Fruit fly (Drosophila melanogaster): ENCODE measurements around the gene CG46310.

CG46310 gene

DNA sequence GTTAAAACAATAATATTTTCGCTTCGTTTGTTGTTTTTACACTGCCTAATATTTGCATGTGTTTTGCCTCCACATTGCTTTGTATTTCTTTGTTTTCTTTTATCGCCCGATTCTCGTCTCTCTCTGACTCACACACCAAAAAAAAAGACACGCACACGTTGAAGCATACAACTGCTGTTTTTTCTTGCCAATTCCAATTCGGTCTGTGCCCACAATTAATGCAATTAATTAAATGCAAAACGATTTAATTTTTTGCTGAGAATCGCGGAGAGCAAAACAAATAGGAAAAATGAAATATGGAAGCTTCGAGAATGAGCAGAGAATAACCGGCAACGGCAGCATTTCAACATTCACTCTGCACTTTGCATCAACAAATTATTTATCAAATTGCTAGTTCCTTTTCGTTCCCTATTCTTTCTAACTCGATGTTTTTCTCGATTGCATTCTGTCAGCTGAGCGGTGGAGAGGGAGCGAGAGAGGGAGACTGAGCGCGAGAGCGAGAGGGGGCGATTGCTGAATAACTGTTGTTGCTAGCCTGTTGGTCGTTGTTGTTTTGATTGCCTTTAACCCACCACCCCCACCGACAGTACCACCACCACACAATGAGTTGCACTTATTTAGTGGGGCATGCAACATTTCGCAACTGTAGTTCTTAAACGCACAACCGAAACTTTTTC lies 47.5 kb downstream of the CG46310 start:
- TF ChIP-seq CG8478 (optimal IDR thresholded peaks at IDR 0.05) (no peak), CTCF (optimal IDR thresholded peaks at IDR 0.05) (no peak)

DNA sequence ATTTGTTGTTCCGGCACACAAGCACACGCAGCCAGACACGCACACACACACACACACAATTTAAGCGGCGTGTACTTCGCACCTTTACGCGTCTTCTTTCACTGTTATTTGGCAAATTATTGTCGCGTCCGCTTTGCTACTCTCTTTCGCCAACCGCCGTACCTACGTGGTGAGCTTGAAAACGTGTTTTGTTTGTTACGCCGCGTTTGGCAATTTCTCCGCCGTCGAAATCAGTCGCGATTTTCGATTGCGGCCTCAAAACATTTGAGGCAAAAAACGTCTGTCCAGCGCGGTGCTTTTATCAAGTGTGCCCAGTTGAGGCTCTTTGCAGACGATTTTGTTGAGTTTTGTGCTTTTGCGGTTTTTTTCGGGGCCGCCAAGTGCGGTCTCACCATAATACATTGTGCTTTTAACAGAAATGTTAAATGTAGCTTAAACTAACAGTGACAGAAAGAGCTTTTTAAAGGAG lies 48.0 kb downstream of the CG46310 start:
- TF ChIP-seq CTCF (optimal IDR thresholded peaks at IDR 0.05), result no peak
- TF ChIP-seq CG8478 (optimal IDR thresholded peaks at IDR 0.05), result no peak

DNA sequence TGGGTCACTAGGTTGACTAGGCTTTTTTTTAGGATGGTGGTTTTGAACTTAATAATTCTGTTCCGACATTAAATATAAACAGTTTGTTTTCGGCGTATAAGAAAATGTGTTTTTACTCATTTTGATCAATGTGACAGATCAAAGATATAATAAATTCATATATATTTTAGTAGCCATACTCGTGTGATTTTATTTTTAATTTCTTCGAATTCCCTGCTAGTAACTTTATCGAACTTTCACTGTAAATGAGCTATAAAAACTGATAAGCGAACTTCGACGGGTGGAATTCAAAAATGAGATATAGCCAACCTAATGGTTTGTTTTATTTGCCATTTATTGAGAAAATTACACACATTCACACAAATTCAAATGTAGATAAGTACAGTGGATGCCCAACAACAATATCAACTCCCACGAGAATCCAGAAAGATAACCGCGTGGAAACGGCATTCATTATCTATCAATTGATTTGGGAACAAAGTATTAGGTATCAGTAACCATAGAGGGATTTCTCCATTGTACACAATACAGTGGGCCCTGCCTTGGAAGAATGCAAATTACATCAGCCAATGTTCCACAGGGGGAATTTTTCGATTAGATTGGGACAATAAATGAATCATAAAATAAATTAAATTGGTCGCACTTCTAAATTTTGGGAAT lies 49.6 kb downstream of the CG46310 start:
- no peak for TF ChIP-seq CG8478 (optimal IDR thresholded peaks at IDR 0.05)

DNA sequence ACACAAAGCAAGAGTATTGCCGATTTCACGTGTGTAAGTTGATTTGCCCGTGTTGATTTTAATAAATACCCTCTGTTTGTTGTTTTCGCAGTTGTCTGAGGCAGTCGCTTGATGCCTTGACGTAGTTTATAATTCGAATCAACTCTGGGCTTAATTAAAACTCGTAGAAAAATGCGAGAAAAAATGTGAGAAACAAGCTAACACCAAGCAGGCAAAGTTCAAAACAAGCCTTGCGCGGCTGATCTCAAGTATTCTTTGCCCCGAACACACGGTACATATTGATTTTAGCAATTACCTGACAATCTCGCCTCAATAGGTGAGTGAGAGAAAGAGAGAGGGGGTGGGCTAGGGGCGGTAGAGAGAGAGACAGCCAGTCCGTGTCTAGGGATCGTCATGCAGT lies 51.6 kb downstream of the CG46310 start:
- TF ChIP-seq CTCF (optimal IDR thresholded peaks at IDR 0.05) (no peak), CG8478 (optimal IDR thresholded peaks at IDR 0.05) (no peak)

DNA sequence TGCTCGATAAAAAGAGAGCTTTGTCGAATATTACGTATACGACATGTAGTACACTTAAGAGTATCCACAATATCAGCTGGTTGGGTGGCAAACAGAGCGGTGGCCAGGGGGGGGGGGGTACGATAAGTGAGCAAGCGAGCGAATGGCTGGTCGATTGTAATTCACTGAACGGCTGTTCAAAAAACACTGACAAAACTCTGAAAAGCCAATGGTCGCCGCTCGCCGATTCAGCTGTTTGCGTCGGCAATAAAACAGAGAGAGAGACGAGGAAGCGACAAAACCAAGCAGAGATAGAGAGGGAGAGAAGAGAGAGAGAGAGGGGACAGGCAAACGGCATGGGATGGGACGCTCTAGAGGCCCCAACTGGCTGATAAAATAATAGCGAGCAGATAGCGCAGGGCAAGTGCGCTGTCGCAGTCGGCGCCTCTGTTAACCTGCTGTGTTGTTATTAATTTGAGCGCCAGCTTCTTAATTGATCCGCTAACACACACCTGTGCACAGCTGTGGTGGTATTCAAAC lies 52.9 kb downstream of the CG46310 start, which contains the start of gene cnc:
Gene cnc (minus strand): TSS at position 191 of the 519 bp plus-strand sequence.
- no peak for TF ChIP-seq CG8478 (optimal IDR thresholded peaks at IDR 0.05)
- TF ChIP-seq CTCF (optimal IDR thresholded peaks at IDR 0.05), result no peak

DNA sequence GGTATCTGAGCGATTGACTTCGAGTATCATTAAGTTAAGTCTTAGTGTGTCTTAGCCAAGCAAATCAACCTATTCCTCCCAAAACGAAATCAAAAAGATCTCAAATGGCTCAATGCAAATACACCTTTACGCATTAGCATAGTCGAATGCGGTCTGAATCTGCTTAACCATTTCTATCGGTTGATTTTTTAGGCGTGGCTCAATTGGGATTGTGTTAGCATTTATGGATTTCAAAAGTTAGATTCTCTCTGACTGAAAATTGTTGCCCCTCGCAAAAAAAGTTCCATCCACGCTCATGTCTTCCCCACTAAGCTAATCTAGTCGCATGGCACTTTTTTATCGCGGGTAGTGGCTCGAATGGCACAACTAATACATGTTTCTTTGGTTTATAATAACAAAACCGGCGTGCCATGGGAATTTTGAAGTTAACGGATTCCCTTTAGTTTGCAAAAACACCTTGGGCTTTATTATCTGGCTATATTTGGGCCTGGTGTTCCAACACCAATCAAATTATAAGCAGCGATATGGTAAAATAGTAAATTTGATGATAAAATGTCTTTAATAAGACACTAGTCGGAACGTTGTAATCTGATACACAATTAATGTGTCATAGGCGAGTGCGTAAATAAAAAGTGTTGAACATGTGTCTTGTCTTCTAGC lies 55.1 kb downstream of the CG46310 start:
- no peak for TF ChIP-seq CTCF (optimal IDR thresholded peaks at IDR 0.05)
- TF ChIP-seq CG8478 (optimal IDR thresholded peaks at IDR 0.05), result no peak

Data from S2 (cell line).